Worm (Caenorhabditis elegans) whole organism, mixed stage, embryonic: ENCODE results near the gene srlf-3.
A peak's percentile ranks its signal among the peaks of the same experiment; 100 is the strongest.

Experiments
- M03D4.4 ChIP-seq: sonication (generic microtip); optimal IDR thresholded peaks from 2 replicates; lab custom pipeline; 2017; ENCODE audit warnings: mild to moderate bottlenecking, missing genetic modification characterization, missing compliant biosample characterization
- bed-3 ChIP-seq: fragments of 200-800 bp; sonication (Bioruptor generic); optimal IDR thresholded peaks from 3 replicates; lab custom pipeline; 2018; ENCODE audit warnings: mild to moderate bottlenecking, missing genetic modification characterization, moderate library complexity, missing compliant biosample characterization
- blmp-1 ChIP-seq: fragments of 150-350 bp; optimal IDR thresholded peaks from 2 replicates; lab custom pipeline; 2014; ENCODE audit warnings: missing biosample characterization, missing genetic modification characterization
- ceh-43 ChIP-seq: fragments of 200-800 bp; sonication (Bioruptor generic); optimal IDR thresholded peaks from 2 replicates; lab custom pipeline; 2018; ENCODE audit warnings: mild to moderate bottlenecking, missing genetic modification characterization, moderate library complexity, missing compliant biosample characterization
- ceh-83 ChIP-seq: fragments of 200-800 bp; sonication (Bioruptor generic); optimal IDR thresholded peaks from 2 replicates; lab custom pipeline; 2018; ENCODE audit warnings: mild to moderate bottlenecking, missing genetic modification characterization, missing compliant biosample characterization
- ces-1 ChIP-seq: fragments of 150-350 bp; optimal IDR thresholded peaks from 2 replicates; lab custom pipeline; 2014; ENCODE audit warnings: missing biosample characterization, missing genetic modification reagents, missing genetic modification characterization
- cnd-1 ChIP-seq: fragments of 200-800 bp; sonication (Bioruptor generic); optimal IDR thresholded peaks from 2 replicates; lab custom pipeline; 2018; ENCODE audit warnings: mild to moderate bottlenecking, missing genetic modification characterization, missing compliant biosample characterization
- elt-1 ChIP-seq: sonication (generic microtip); optimal IDR thresholded peaks from 2 replicates; lab custom pipeline; 2017; ENCODE audit warnings: missing genetic modification characterization, mild to moderate bottlenecking, missing compliant biosample characterization, antibody characterized with exemption, moderate library complexity, borderline replicate concordance; ENCODE audit not compliant: insufficient read depth
- flh-1 ChIP-seq: fragments of 200-800 bp; sonication (Bioruptor generic); optimal IDR thresholded peaks from 2 replicates; lab custom pipeline; 2018; ENCODE audit warnings: mild to moderate bottlenecking, missing genetic modification characterization, moderate library complexity, missing compliant biosample characterization
- ham-2 ChIP-seq: fragments of 200-800 bp; sonication (Bioruptor generic); optimal IDR thresholded peaks from 2 replicates; lab custom pipeline; 2018; ENCODE audit warnings: mild to moderate bottlenecking, missing genetic modification characterization, missing compliant biosample characterization
- hlh-1 ChIP-seq: fragments of 150-350 bp; optimal IDR thresholded peaks from 2 replicates; lab custom pipeline; 2014; ENCODE audit warnings: missing biosample characterization, missing genetic modification reagents, missing genetic modification characterization
- lin-13 ChIP-seq: fragments of 150-350 bp; optimal IDR thresholded peaks from 2 replicates; lab custom pipeline; 2014; ENCODE audit warnings: missing biosample characterization, missing genetic modification characterization
- lin-32 ChIP-seq: fragments of 200-800 bp; sonication (Bioruptor generic); optimal IDR thresholded peaks from 2 replicates; lab custom pipeline; 2018; ENCODE audit warnings: mild to moderate bottlenecking, missing genetic modification characterization, missing compliant biosample characterization
- lsy-2 ChIP-seq: fragments of 150-350 bp; optimal IDR thresholded peaks from 2 replicates; lab custom pipeline; 2014; ENCODE audit warnings: missing biosample characterization, missing genetic modification characterization
- mab-5 ChIP-seq: fragments of 150-350 bp; optimal IDR thresholded peaks from 2 replicates; lab custom pipeline; 2014; ENCODE audit warnings: missing biosample characterization, missing genetic modification characterization
- mep-1 ChIP-seq: fragments of 150-350 bp; optimal IDR thresholded peaks from 2 replicates; lab custom pipeline; 2017; ENCODE audit warnings: missing biosample characterization, missing genetic modification reagents, missing genetic modification characterization, inconsistent platforms
- mls-2 ChIP-seq: sonication (generic microtip); optimal IDR thresholded peaks from 2 replicates; lab custom pipeline; 2016; ENCODE audit warnings: mild to moderate bottlenecking, missing genetic modification characterization, moderate library complexity, missing compliant biosample characterization
- nhr-12 ChIP-seq: fragments of 150-350 bp; optimal IDR thresholded peaks from 2 replicates; lab custom pipeline; 2014; ENCODE audit warnings: missing biosample characterization, missing genetic modification characterization
- nhr-2 ChIP-seq: fragments of 150-350 bp; optimal IDR thresholded peaks from 2 replicates; lab custom pipeline; 2014; ENCODE audit warnings: missing biosample characterization, missing genetic modification characterization
- nhr-237 ChIP-seq: fragments of 150-350 bp; optimal IDR thresholded peaks from 2 replicates; lab custom pipeline; 2014; ENCODE audit warnings: missing biosample characterization, missing genetic modification characterization
- nhr-28 ChIP-seq: fragments of 150-350 bp; optimal IDR thresholded peaks from 2 replicates; lab custom pipeline; 2014; ENCODE audit warnings: missing biosample characterization, missing genetic modification characterization
- pha-4 ChIP-seq: fragments of 150-350 bp; optimal IDR thresholded peaks from 2 replicates; lab custom pipeline; 2018; ENCODE audit warnings: missing biosample characterization, missing genetic modification reagents, missing genetic modification characterization
- sem-2 ChIP-seq: fragments of 200-800 bp; sonication (Bioruptor generic); optimal IDR thresholded peaks from 2 replicates; lab custom pipeline; 2018; ENCODE audit warnings: mild to moderate bottlenecking, missing genetic modification characterization, missing compliant biosample characterization
- snpc-4 ChIP-seq: fragments of 150-350 bp; optimal IDR thresholded peaks from 2 replicates; lab custom pipeline; 2014; ENCODE audit warnings: missing biosample characterization, missing genetic modification characterization
- sptf-1 ChIP-seq: sonication (generic microtip); optimal IDR thresholded peaks from 2 replicates; lab custom pipeline; 2017; ENCODE audit warnings: mild to moderate bottlenecking, missing genetic modification characterization, moderate library complexity, missing compliant biosample characterization
- tbx-8 ChIP-seq: fragments of 200-800 bp; sonication (Bioruptor generic); optimal IDR thresholded peaks from 2 replicates; lab custom pipeline; 2018; ENCODE audit warnings: mild to moderate bottlenecking, missing genetic modification characterization, moderate library complexity, missing compliant biosample characterization
- unc-120 ChIP-seq: sonication (generic microtip); optimal IDR thresholded peaks from 2 replicates; lab custom pipeline; 2017; ENCODE audit warnings: missing genetic modification characterization, missing compliant biosample characterization; ENCODE audit not compliant: poor library complexity, severe bottlenecking
- unc-39 ChIP-seq: fragments of 150-350 bp; optimal IDR thresholded peaks from 2 replicates; lab custom pipeline; 2014; ENCODE audit warnings: missing biosample characterization, missing genetic modification characterization
- unc-62 ChIP-seq: fragments of 150-350 bp; optimal IDR thresholded peaks from 2 replicates; lab custom pipeline; 2014; ENCODE audit warnings: missing biosample characterization, missing genetic modification reagents, missing genetic modification characterization
- zip-8 ChIP-seq: fragments of 150-350 bp; optimal IDR thresholded peaks from 2 replicates; lab custom pipeline; 2014; ENCODE audit warnings: missing biosample characterization, missing genetic modification characterization
- ztf-11 ChIP-seq: fragments of 150-350 bp; optimal IDR thresholded peaks from 2 replicates; lab custom pipeline; 2014; ENCODE audit warnings: missing biosample characterization, missing genetic modification characterization

srlf-3 gene

ce11 chrIV:8501382-8501781 is 14.1 kb downstream of the srlf-3 start, which contains the start of gene C28C12.1:
Gene C28C12.1 (plus strand): TSS chrIV:8501682.
- no peak for TF ChIP-seq snpc-4 (tag; lab: Kevin White, UChicago)

DNA sequence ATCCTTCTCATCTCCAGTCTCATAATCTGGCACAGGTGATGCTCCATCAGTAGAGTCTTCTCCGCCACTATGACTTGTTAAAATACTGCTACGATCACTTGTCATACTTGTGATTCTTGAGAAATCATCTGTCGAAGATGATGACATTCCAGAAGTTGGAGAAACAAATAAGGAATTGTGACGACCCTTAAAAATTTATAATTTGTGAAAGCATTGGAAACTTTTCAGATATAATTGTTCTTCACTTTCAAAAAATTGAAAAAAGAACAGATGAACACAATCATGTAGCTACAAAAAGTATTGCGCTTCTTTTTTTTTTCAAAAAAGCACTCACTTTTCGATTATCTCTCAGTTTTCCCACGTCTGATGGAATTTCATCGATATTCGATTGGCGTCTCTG is 18.8 kb downstream of the srlf-3 start:
- TF ChIP-seq ham-2: no peak
- no peak for TF ChIP-seq mep-1 (tag; lab: Kevin White, UChicago)
- TF ChIP-seq nhr-237 (tag; lab: Kevin White, UChicago): no peak
- no peak for TF ChIP-seq nhr-28

DNA sequence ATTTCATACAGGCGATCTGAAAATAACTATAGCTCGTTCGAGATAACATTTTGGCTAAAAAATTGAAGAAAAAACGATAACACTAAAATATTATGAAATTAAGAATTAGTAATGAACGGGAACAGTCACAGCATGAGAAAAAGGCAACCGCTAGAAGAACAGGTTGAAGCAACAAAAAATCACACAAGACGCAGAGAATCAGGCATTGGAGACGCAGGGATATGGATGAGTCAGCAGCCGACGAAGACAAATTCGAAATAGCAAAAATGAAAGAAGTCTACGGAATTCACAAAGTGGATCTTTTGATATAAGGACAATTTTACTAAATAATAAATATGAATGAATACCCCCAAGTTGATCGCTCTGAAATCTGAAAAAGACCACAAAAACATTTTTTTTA is 23.3 kb downstream of the srlf-3 start, which contains the start of gene tag-77:
Gene tag-77, minus strand, starts transcription at position 15 of the 400 bp plus-strand sequence.
- TF ChIP-seq nhr-12 (tag; lab: Kevin White, UChicago) (no peak), unc-39 (tag; lab: Kevin White, UChicago) (no peak), unc-62 (GFP tag; lab: Kevin White, UChicago) (no peak), mls-2 (tag; lab: Kevin White, UChicago) (no peak), lin-13 (tag; lab: Kevin White, UChicago) (no peak), M03D4.4 (tag; lab: Kevin White, UChicago) (no peak), nhr-2 (tag; lab: Kevin White, UChicago) (no peak), sem-2 (GFP tag; lab: Kevin White, UChicago) (no peak), ceh-43 (GFP tag; lab: Kevin White, UChicago) (no peak), flh-1 (GFP tag; lab: Kevin White, UChicago) (no peak), mab-5 (tag; lab: Kevin White, UChicago) (no peak), hlh-1 (tag; lab: Kevin White, UChicago) (no peak), tbx-8 (GFP tag; lab: Kevin White, UChicago) (no peak), elt-1 (tag; lab: Kevin White, UChicago) (no peak), pha-4 (no peak)

ce11 chrIV:8511056-8511455 is 23.8 kb downstream of the srlf-3 start, which contains the start of gene mes-6:
Gene mes-6 (plus strand): TSS chrIV:8511284.
- TF ChIP-seq ztf-11 (tag; lab: Kevin White, UChicago) (no peak), ceh-83 (GFP tag; lab: Kevin White, UChicago) (no peak), bed-3 (GFP tag; lab: Kevin White, UChicago) (no peak), zip-8 (tag; lab: Kevin White, UChicago) (no peak), mep-1 (tag; lab: Kevin White, UChicago) (peak; percentile 73), lin-13 (tag; lab: Kevin White, UChicago) (peak; percentile 47), hlh-1 (tag; lab: Kevin White, UChicago) (no peak), blmp-1 (tag; lab: Kevin White, UChicago) (no peak), tbx-8 (GFP tag; lab: Kevin White, UChicago) (no peak), snpc-4 (tag; lab: Kevin White, UChicago) (no peak), lsy-2 (tag; lab: Kevin White, UChicago) (peak; percentile 57), ces-1 (GFP tag; lab: Kevin White, UChicago) (peak; percentile 96)

- TF ChIP-seq ceh-83 (GFP tag; lab: Kevin White, UChicago): no peak
These were observed 25.4 kb downstream of the srlf-3 start, which contains the start of gene C09G4.4 for ce11 chrIV:8512679-8513078. Gene C09G4.4 (plus strand): TSS chrIV:8512979.

DNA sequence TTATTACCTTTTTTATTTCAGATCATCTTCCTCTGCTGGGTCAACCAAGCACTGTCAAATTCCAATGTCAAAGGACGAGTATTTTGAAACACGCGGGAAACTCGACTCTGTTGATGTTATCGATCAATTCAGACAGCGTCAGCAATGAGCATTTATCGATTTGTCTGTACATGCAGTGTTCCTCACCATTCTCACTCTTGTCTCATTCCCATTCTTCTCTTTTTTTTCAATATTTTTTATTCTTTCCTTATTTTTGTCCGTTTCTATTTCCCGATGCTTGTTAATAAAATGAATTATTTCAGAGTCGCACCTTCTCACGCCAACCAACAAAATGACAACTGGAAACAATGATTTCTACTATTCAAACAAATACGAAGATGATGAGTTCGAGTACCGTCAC is 26.3 kb downstream of the srlf-3 start, which contains the start of gene cks-1:
Gene cks-1, plus strand, starts transcription at position 301 of the 400 bp plus-strand sequence.
- no peak for TF ChIP-seq unc-39 (tag; lab: Kevin White, UChicago)
- TF ChIP-seq unc-120 (tag; lab: Kevin White, UChicago): no peak
- no peak for TF ChIP-seq sptf-1 (tag; lab: Kevin White, UChicago)
- no peak for TF ChIP-seq snpc-4 (tag; lab: Kevin White, UChicago)
- TF ChIP-seq tbx-8 (GFP tag; lab: Kevin White, UChicago): no peak
- no peak for TF ChIP-seq ham-2
- no peak for TF ChIP-seq sem-2 (GFP tag; lab: Kevin White, UChicago)
- no peak for TF ChIP-seq unc-62 (GFP tag; lab: Kevin White, UChicago)
- TF ChIP-seq lsy-2 (tag; lab: Kevin White, UChicago): no peak
- no peak for TF ChIP-seq lin-32 (GFP tag; lab: Kevin White, UChicago)
- TF ChIP-seq elt-1 (tag; lab: Kevin White, UChicago): no peak
- no peak for TF ChIP-seq M03D4.4 (tag; lab: Kevin White, UChicago)
- TF ChIP-seq nhr-28: no peak
- no peak for TF ChIP-seq ces-1 (GFP tag; lab: Kevin White, UChicago)
- TF ChIP-seq cnd-1: no peak
- no peak for TF ChIP-seq ceh-43 (GFP tag; lab: Kevin White, UChicago)
